Worm (Caenorhabditis elegans) whole organism, L4 larva: ENCODE measurements around the gene D1046.4.
A peak's percentile ranks its signal among the peaks of the same experiment; 100 is the strongest.

Source experiments
- R02D3.7 ChIP-seq: fragments of 150-350 bp; sonication (generic microtip); optimal IDR thresholded peaks from 3 replicates; lab custom pipeline; 2014; ENCODE audit warnings: missing biosample characterization, missing genetic modification characterization
- Y5F2A.4 ChIP-seq: fragments of 200-800 bp; sonication (Bioruptor generic); optimal IDR thresholded peaks from 2 replicates; lab custom pipeline; 2018; ENCODE audit warnings: mild to moderate bottlenecking, missing genetic modification characterization, missing compliant biosample characterization
- ZK546.5 ChIP-seq, 2 experiments: sonication (generic microtip); optimal IDR thresholded peaks; 2 replicates each; lab custom pipeline; 2017; ENCODE audit warnings: missing biosample characterization in 2 of 2, missing genetic modification characterization in 2 of 2
- aly-2 ChIP-seq: sonication (generic microtip); optimal IDR thresholded peaks from 2 replicates; lab custom pipeline; 2018; ENCODE audit warnings: missing biosample characterization, missing genetic modification characterization
- arid-1 ChIP-seq: fragments of 200-800 bp; sonication (Bioruptor generic); conservative IDR thresholded peaks from 2 replicates; pipeline ENCODE4 v1.3.6; 2022; ENCODE audit warnings: missing genetic modification reagents, missing genetic modification characterization, missing compliant biosample characterization
- attf-4 ChIP-seq: sonication (generic microtip); optimal IDR thresholded peaks from 3 replicates; lab custom pipeline; 2017; ENCODE audit warnings: missing biosample characterization, missing genetic modification characterization
- ceh-32 ChIP-seq: sonication (generic microtip); optimal IDR thresholded peaks from 2 replicates; lab custom pipeline; 2016; ENCODE audit warnings: mild to moderate bottlenecking, missing genetic modification characterization, missing compliant biosample characterization; ENCODE audit not compliant: poor library complexity
- ceh-44 ChIP-seq: fragments of 200-800 bp; sonication (Bioruptor generic); IDR thresholded peaks from 2 replicates; pipeline ENCODE4 v1.3.6; 2022; ENCODE audit warnings: missing genetic modification reagents, missing genetic modification characterization, missing compliant biosample characterization
- ceh-82 ChIP-seq: sonication (generic microtip); optimal IDR thresholded peaks from 2 replicates; lab custom pipeline; 2017; ENCODE audit warnings: missing biosample characterization, missing genetic modification characterization
- ces-1 ChIP-seq: fragments of 150-350 bp; sonication (generic microtip); optimal IDR thresholded peaks from 4 replicates; lab custom pipeline; 2014; ENCODE audit warnings: missing biosample characterization, missing genetic modification reagents, missing genetic modification characterization
- cey-2 ChIP-seq: sonication (generic microtip); optimal IDR thresholded peaks from 3 replicates; lab custom pipeline; 2017; ENCODE audit warnings: missing genetic modification characterization, mild to moderate bottlenecking, missing compliant biosample characterization, antibody characterized with exemption, borderline replicate concordance; ENCODE audit not compliant: insufficient read depth
- daf-8 ChIP-seq: fragments of 200-800 bp; sonication (Bioruptor generic); IDR thresholded peaks from 2 replicates; pipeline ENCODE4 v1.3.6; 2022; ENCODE audit warnings: missing genetic modification characterization, missing compliant biosample characterization
- dmd-6 ChIP-seq: fragments of 200-800 bp; sonication (Bioruptor generic); IDR thresholded peaks from 2 replicates; pipeline ENCODE4 v1.3.6; 2022; ENCODE audit warnings: missing genetic modification reagents, missing genetic modification characterization, missing compliant biosample characterization
- dpl-1 ChIP-seq: fragments of 150-350 bp; optimal IDR thresholded peaks from 2 replicates; lab custom pipeline; 2014; ENCODE audit warnings: missing biosample characterization, missing genetic modification reagents, missing genetic modification characterization
- dve-1 ChIP-seq: sonication (generic microtip); optimal IDR thresholded peaks from 2 replicates; lab custom pipeline; 2017; ENCODE audit warnings: antibody characterized with exemption, mild to moderate bottlenecking, missing genetic modification characterization, missing compliant biosample characterization; ENCODE audit not compliant: insufficient read depth
- egl-43 ChIP-seq: fragments of 200-800 bp; sonication (Bioruptor generic); IDR thresholded peaks from 2 replicates; pipeline ENCODE4 v1.3.6; 2022; ENCODE audit warnings: missing genetic modification reagents, missing genetic modification characterization, missing compliant biosample characterization
- hif-1 ChIP-seq, 2 experiments: sonication (generic microtip); optimal IDR thresholded peaks; 2 replicates each; lab custom pipeline; 2016 to 2017; ENCODE audit warnings: missing compliant biosample characterization in 2 of 2, missing genetic modification characterization in 2 of 2, missing genetic modification reagents in 2 of 2, missing genotype in 2 of 2, mild to moderate bottlenecking in 1 of 2
- hlh-11 ChIP-seq: fragments of 200-800 bp; sonication (Bioruptor generic); optimal IDR thresholded peaks from 2 replicates; lab custom pipeline; 2018; ENCODE audit warnings: mild to moderate bottlenecking, missing genetic modification characterization, missing compliant biosample characterization
- hlh-30 ChIP-seq: sonication (generic microtip); optimal IDR thresholded peaks from 2 replicates; lab custom pipeline; 2017; ENCODE audit warnings: antibody characterized with exemption, mild to moderate bottlenecking, missing genetic modification characterization, missing compliant biosample characterization; ENCODE audit not compliant: insufficient read depth
- lin-38 ChIP-seq: fragments of 200-800 bp; sonication (Bioruptor generic); IDR thresholded peaks from 2 replicates; pipeline ENCODE4 v1.3.6; 2022; ENCODE audit warnings: missing genetic modification reagents, missing genetic modification characterization, missing compliant biosample characterization
- lsy-2 ChIP-seq, 2 experiments: fragments of 150-350 bp in 1 of 2; sonication (generic microtip) in 1 of 2; optimal IDR thresholded peaks; 2 replicates each; lab custom pipeline; 2014 to 2017; ENCODE audit warnings: missing biosample characterization in 2 of 2, missing genetic modification characterization in 2 of 2
- mdl-1 ChIP-seq, 2 experiments: fragments of 150-350 bp in 1 of 2; sonication (generic microtip) in 1 of 2; optimal IDR thresholded peaks; 2 replicates each; lab custom pipeline; 2014 to 2017; ENCODE audit warnings: missing biosample characterization in 2 of 2, missing genetic modification characterization in 2 of 2
- nhr-10 ChIP-seq: fragments of 150-350 bp; optimal IDR thresholded peaks from 2 replicates; lab custom pipeline; 2014; ENCODE audit warnings: missing biosample characterization, missing genetic modification characterization
- nhr-11 ChIP-seq: fragments of 150-350 bp; optimal IDR thresholded peaks from 2 replicates; lab custom pipeline; 2014; ENCODE audit warnings: missing biosample characterization, missing genetic modification characterization
- nhr-237 ChIP-seq: sonication (generic microtip); optimal IDR thresholded peaks from 2 replicates; lab custom pipeline; 2017; ENCODE audit warnings: missing biosample characterization, missing genetic modification characterization
- nhr-28 ChIP-seq: fragments of 150-350 bp; optimal IDR thresholded peaks from 2 replicates; lab custom pipeline; 2014; ENCODE audit warnings: missing biosample characterization, missing genetic modification characterization
- nhr-42 ChIP-seq: fragments of 200-800 bp; sonication (Bioruptor generic); IDR thresholded peaks from 2 replicates; pipeline ENCODE4 v1.3.6; 2022; ENCODE audit warnings: missing genetic modification characterization, missing compliant biosample characterization
- nhr-48 ChIP-seq: sonication (generic microtip); optimal IDR thresholded peaks from 2 replicates; lab custom pipeline; 2016; ENCODE audit warnings: mild to moderate bottlenecking, missing genetic modification characterization, missing compliant biosample characterization
- nhr-76 ChIP-seq: fragments of 150-350 bp; optimal IDR thresholded peaks from 2 replicates; lab custom pipeline; 2014; ENCODE audit warnings: missing biosample characterization, missing genetic modification characterization
- nhr-77 ChIP-seq: fragments of 150-350 bp; optimal IDR thresholded peaks from 2 replicates; lab custom pipeline; 2014; ENCODE audit warnings: missing biosample characterization, missing genetic modification characterization
- pqm-1 ChIP-seq: sonication (generic microtip); optimal IDR thresholded peaks from 2 replicates; lab custom pipeline; 2017; ENCODE audit warnings: missing biosample characterization, missing genetic modification characterization
- rbr-2 ChIP-seq: sonication (generic microtip); optimal IDR thresholded peaks from 2 replicates; lab custom pipeline; 2016; ENCODE audit warnings: missing genotype, missing genetic modification characterization, missing compliant biosample characterization
- saeg-2 ChIP-seq: fragments of 200-800 bp; sonication (Bioruptor generic); IDR thresholded peaks from 2 replicates; pipeline ENCODE4 v1.3.6; 2022; ENCODE audit warnings: missing genetic modification reagents, missing genetic modification characterization, missing compliant biosample characterization
- sdz-12 ChIP-seq: fragments of 200-800 bp; sonication (Bioruptor generic); optimal IDR thresholded peaks from 2 replicates; lab custom pipeline; 2018; ENCODE audit warnings: mild to moderate bottlenecking, missing genetic modification characterization, missing compliant biosample characterization
- skn-1 ChIP-seq: fragments of 150-350 bp; optimal IDR thresholded peaks from 2 replicates; lab custom pipeline; 2014; ENCODE audit warnings: missing biosample characterization, missing genetic modification characterization
- snpc-1.2 ChIP-seq: fragments of 200-800 bp; sonication (Bioruptor generic); IDR thresholded peaks from 2 replicates; pipeline ENCODE4 v1.3.6; 2022; ENCODE audit warnings: missing genetic modification reagents, missing genetic modification characterization, missing compliant biosample characterization
- spr-1 ChIP-seq: sonication (generic microtip); optimal IDR thresholded peaks from 2 replicates; lab custom pipeline; 2016; ENCODE audit warnings: mild to moderate bottlenecking, missing genetic modification characterization, missing compliant biosample characterization
- tra-1 ChIP-seq: fragments of 200-800 bp; sonication (Bioruptor generic); IDR thresholded peaks from 2 replicates; pipeline ENCODE4 v1.3.6; 2022; ENCODE audit warnings: missing genetic modification reagents, missing genetic modification characterization, missing compliant biosample characterization
- unc-39 ChIP-seq: sonication (generic microtip); optimal IDR thresholded peaks from 2 replicates; lab custom pipeline; 2017; ENCODE audit warnings: missing biosample characterization, missing genetic modification characterization
- vab-7 ChIP-seq: fragments of 200-800 bp; sonication (Bioruptor generic); IDR thresholded peaks from 2 replicates; pipeline ENCODE4 v1.3.6; 2022; ENCODE audit warnings: missing genetic modification reagents, missing genetic modification characterization, missing compliant biosample characterization
- zag-1 ChIP-seq: fragments of 150-350 bp; optimal IDR thresholded peaks from 2 replicates; lab custom pipeline; 2014; ENCODE audit warnings: missing biosample characterization, missing genetic modification characterization
- zfp-3 ChIP-seq: fragments of 200-800 bp; sonication (Bioruptor generic); conservative IDR thresholded peaks from 2 replicates; pipeline ENCODE4 v1.3.6; 2022; ENCODE audit warnings: missing genetic modification reagents, missing genetic modification characterization, missing compliant biosample characterization

D1046.4 gene

DNA sequence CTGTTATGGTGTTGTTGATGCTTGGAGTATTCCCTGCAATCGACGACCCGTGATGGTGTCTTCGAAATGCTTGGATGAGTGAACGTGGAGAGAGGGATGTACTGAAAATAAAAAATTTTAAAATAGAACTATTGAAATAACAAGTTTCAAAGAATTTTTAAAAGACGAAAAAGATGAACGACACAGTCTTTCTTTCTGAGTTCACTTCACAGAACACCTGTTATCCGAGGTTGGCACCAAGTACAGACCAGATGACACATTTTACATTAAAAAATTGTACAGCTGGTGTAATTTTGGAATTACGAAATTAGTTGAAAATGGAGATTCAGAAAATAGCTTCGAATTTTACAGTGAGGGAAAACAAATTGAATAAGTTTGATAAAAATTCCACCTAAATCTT lies 14.9 kb upstream of the D1046.4 start, which contains the start of gene rap-1:
TSS of gene rap-1 (minus strand) at position 101 of the 400 bp plus-strand sequence.
- TF ChIP-seq snpc-1.2, result no peak
- TF ChIP-seq ceh-32 (tag; lab: Kevin White, UChicago), result no peak
- no peak for TF ChIP-seq nhr-48 (tag; lab: Kevin White, UChicago)
- no peak for TF ChIP-seq daf-8 (GFP tag; lab: Robert Waterston, UW)
- no peak for TF ChIP-seq egl-43 (GFP tag; lab: Robert Waterston, UW)
- TF ChIP-seq rbr-2 (tag; lab: Kevin White, UChicago), result no peak
- no peak for TF ChIP-seq dve-1 (tag; lab: Kevin White, UChicago)
- TF ChIP-seq nhr-76 (tag; lab: Kevin White, UChicago), result no peak
- no peak for TF ChIP-seq ces-1 (GFP tag; lab: Kevin White, UChicago)
- no peak for TF ChIP-seq ceh-82
- TF ChIP-seq nhr-42 (GFP tag; lab: Robert Waterston, UW), result no peak
- TF ChIP-seq hif-1 (tag; optimal IDR thresholded peaks at IDR 0.05; lab: Kevin White, UChicago), result no peak
- TF ChIP-seq vab-7 (GFP tag; lab: Robert Waterston, UW), result no peak

DNA sequence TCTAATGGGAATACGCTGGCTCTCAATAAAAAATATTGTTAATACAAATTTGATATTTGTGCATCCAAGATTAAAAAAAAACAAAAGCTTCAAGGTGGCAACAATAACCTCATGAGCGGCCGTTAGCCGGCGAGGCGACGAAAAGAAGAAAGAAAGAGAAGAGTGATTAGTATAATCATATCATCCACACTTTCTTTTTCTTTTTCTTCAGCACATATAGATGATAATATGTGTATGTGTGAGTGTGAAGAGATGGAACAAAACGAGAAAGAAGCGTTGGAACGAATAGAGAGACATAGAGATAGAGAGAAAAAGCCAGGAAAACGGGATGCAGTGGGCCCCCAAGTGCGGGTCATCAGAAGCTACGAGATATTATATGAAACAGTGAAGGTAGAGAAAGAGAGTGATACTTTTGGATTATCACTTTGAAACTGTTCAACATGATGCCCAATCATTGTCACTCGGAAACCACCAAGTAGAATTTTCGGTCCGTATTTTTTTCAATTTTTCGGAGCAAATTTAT lies 13.3 kb upstream of the D1046.4 start:
- TF ChIP-seq pqm-1, result no peak
- peak; percentile 6 for TF ChIP-seq hlh-30 (tag; lab: Kevin White, UChicago)
- no peak for TF ChIP-seq attf-4 (tag; lab: Kevin White, UChicago)
- no peak for TF ChIP-seq cey-2
- no peak for TF ChIP-seq nhr-11 (tag; lab: Kevin White, UChicago)
- TF ChIP-seq aly-2, result no peak
- TF ChIP-seq hlh-11 (tag; lab: Kevin White, UChicago), result peak; percentile 24
- TF ChIP-seq nhr-28 (tag; lab: Kevin White, UChicago), result no peak
- no peak for TF ChIP-seq tra-1 (GFP tag; lab: Robert Waterston, UW)
- no peak for TF ChIP-seq ceh-44 (GFP tag; lab: Robert Waterston, UW)
- no peak for TF ChIP-seq nhr-42 (GFP tag; lab: Robert Waterston, UW)
- TF ChIP-seq lin-38 (GFP tag; lab: Robert Waterston, UW), result no peak
- no peak for TF ChIP-seq skn-1 (tag; lab: Kevin White, UChicago)
- no peak for TF ChIP-seq rbr-2 (tag; lab: Kevin White, UChicago)
- no peak for TF ChIP-seq zag-1 (tag; lab: Kevin White, UChicago)
- no peak for TF ChIP-seq ZK546.5 (tag; optimal IDR thresholded peaks at IDR 0.05; lab: Kevin White, UChicago)
- no peak for TF ChIP-seq hif-1 (tag; optimal IDR thresholded peaks at IDR 0.05; lab: Kevin White, UChicago)
- peak in 1 of 2 experiments; percentile 35 for TF ChIP-seq lsy-2 (tag; optimal IDR thresholded peaks at IDR 0.05; lab: Kevin White, UChicago)
- TF ChIP-seq unc-39 (tag; lab: Kevin White, UChicago), result no peak
- no peak for TF ChIP-seq dve-1 (tag; lab: Kevin White, UChicago)
- TF ChIP-seq nhr-77 (tag; lab: Kevin White, UChicago), result no peak
- no peak for TF ChIP-seq nhr-10 (tag; lab: Kevin White, UChicago)
- TF ChIP-seq arid-1 (GFP tag; lab: Robert Waterston, UW), result no peak
- TF ChIP-seq spr-1 (tag; lab: Kevin White, UChicago), result no peak
- peak in 1 of 2 experiments; percentile 14 for TF ChIP-seq mdl-1 (tag; optimal IDR thresholded peaks at IDR 0.05; lab: Kevin White, UChicago)
- no peak for TF ChIP-seq R02D3.7 (tag; lab: Kevin White, UChicago)
- TF ChIP-seq sdz-12 (GFP tag; lab: Kevin White, UChicago), result no peak
- no peak for TF ChIP-seq zfp-3 (GFP tag; lab: Robert Waterston, UW)
- TF ChIP-seq Y5F2A.4 (GFP tag; lab: Kevin White, UChicago), result no peak
- no peak for TF ChIP-seq dpl-1
- TF ChIP-seq nhr-237, result no peak
- TF ChIP-seq dmd-6 (GFP tag; lab: Robert Waterston, UW), result no peak
- no peak for TF ChIP-seq saeg-2 (GFP tag; lab: Robert Waterston, UW)
- TF ChIP-seq, all 104 proteins: peak for 4
